Worm (Caenorhabditis elegans): ENCODE measurements around the gene smgl-2.

DNA sequence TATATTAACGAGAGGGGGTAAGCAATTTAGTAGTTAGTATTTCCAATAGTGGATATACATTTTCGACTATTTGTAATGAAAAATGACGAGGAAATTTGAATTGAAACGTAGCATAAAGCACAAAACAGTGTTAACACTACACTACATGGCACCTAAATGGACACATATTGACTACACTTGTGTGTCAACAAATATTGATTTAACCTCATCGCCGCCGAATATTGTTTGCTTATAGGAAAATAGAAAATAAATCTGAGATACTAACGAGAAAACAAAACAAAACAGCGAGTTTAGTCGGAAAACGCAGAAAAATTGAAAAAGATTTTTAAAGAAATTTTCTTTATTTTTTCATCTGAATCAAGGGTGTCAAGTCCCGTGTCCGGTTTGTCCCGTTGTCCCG lies 5.3 kb upstream of the smgl-2 start:
- TF ChIP-seq irx-1 (tag; optimal IDR thresholded peaks at IDR 0.05) (no peak), nhr-12 (tag; optimal IDR thresholded peaks at IDR 0.05) (no peak), fos-1 (tag; optimal IDR thresholded peaks at IDR 0.05) (no peak), mdl-1 (tag; optimal IDR thresholded peaks at IDR 0.05) (no peak)

Data from whole organism, L1 larva.